Fruit fly (Drosophila melanogaster) whole organism, adult: Measurements from ENCODE around the gene Ltn1.

ENCODE experiments used
- CG11617 ChIP-seq: fragments of 200-800 bp; sonication (Bioruptor generic); optimal IDR thresholded peaks from 2 replicates; lab custom pipeline; 2017; ENCODE audit warnings: mild to moderate bottlenecking, missing biosample characterization, missing genetic modification reagents, missing genetic modification characterization
- CG12768 ChIP-seq: fragments of 200-800 bp; sonication (Bioruptor generic); optimal IDR thresholded peaks from 2 replicates; lab custom pipeline; 2017; ENCODE audit warnings: missing biosample characterization, missing genetic modification characterization, mild to moderate bottlenecking, moderate library complexity, missing genetic modification reagents
- CG1620 ChIP-seq: fragments of 200-800 bp; sonication (Bioruptor generic); optimal IDR thresholded peaks from 2 replicates; lab custom pipeline; 2016; ENCODE audit warnings: missing biosample characterization, missing genetic modification characterization
- CG33017 ChIP-seq: fragments of 200-800 bp; sonication (Bioruptor generic); optimal IDR thresholded peaks from 2 replicates; lab custom pipeline; 2018; ENCODE audit warnings: missing biosample characterization, mild to moderate bottlenecking, missing genetic modification characterization, moderate library complexity
- CG7101 ChIP-seq: fragments of 200-800 bp; sonication (Bioruptor generic); optimal IDR thresholded peaks from 2 replicates; lab custom pipeline; 2018; ENCODE audit warnings: missing biosample characterization, mild to moderate bottlenecking, missing genetic modification characterization, moderate library complexity
- Crg-1 ChIP-seq: fragments of 200-800 bp; sonication (Bioruptor generic); optimal IDR thresholded peaks from 2 replicates; lab custom pipeline; 2016; ENCODE audit warnings: missing biosample characterization, missing genetic modification characterization
- cic ChIP-seq: fragments of 200-800 bp; sonication (Bioruptor generic); optimal IDR thresholded peaks from 2 replicates; lab custom pipeline; 2017; ENCODE audit warnings: missing biosample characterization, mild to moderate bottlenecking, missing genetic modification characterization, moderate library complexity
- ovo ChIP-seq: fragments of 200-800 bp; sonication (Bioruptor generic); optimal IDR thresholded peaks from 2 replicates; lab custom pipeline; 2016; ENCODE audit warnings: missing biosample characterization, missing genetic modification characterization
- tj ChIP-seq: fragments of 200-800 bp; sonication (Bioruptor generic); optimal IDR thresholded peaks from 3 replicates; lab custom pipeline; 2017; ENCODE audit warnings: missing biosample characterization, mild to moderate bottlenecking, missing genetic modification characterization, moderate library complexity

dm6 chr3L:19503770-19504169 lies 48.3 kb downstream of the Ltn1 start, which contains the start of gene CG9452:
- TF ChIP-seq CG7101 (tag; lab: Kevin White, UChicago), result no peak
- no peak for TF ChIP-seq CG33017
- no peak for TF ChIP-seq tj (GFP tag; lab: Kevin White, UChicago)
- no peak for TF ChIP-seq ovo (GFP tag; lab: Kevin White, UChicago)
- TF ChIP-seq CG12768 (GFP tag; lab: Kevin White, UChicago), result no peak
- TF ChIP-seq CG1620 (GFP tag; lab: Kevin White, UChicago), result no peak
- no peak for TF ChIP-seq Crg-1 (GFP tag; lab: Kevin White, UChicago)
- TF ChIP-seq cic (GFP tag; lab: Kevin White, UChicago), result no peak
- no peak for TF ChIP-seq CG11617 (GFP tag; lab: Kevin White, UChicago)
